Fruit fly (Drosophila melanogaster) whole organism, embryonic: ENCODE data around the gene CG17109.

Experiments
- CG10274 ChIP-seq: fragments of 200-800 bp; sonication (Bioruptor generic); optimal IDR thresholded peaks from 3 replicates; lab custom pipeline; 2017; ENCODE audit warnings: missing biosample characterization, mild to moderate bottlenecking, missing genetic modification characterization
- CG10321 ChIP-seq: fragments of 200-800 bp; sonication (Bioruptor generic); IDR thresholded peaks from 2 replicates; pipeline ENCODE4 v1.3.6; 2022; ENCODE audit warnings: missing biosample characterization, missing genetic modification characterization
- CG12299 ChIP-seq: fragments of 200-800 bp; sonication (Bioruptor generic); optimal IDR thresholded peaks from 2 replicates; lab custom pipeline; 2018; ENCODE audit warnings: missing biosample characterization, mild to moderate bottlenecking, missing genetic modification characterization
- CG12744 ChIP-seq: fragments of 200-800 bp; sonication (Bioruptor generic); optimal IDR thresholded peaks from 2 replicates; lab custom pipeline; 2016; ENCODE audit warnings: missing biosample characterization, missing genetic modification characterization
- CG12942 ChIP-seq: fragments of 200-800 bp; sonication (Bioruptor generic); optimal IDR thresholded peaks from 3 replicates; lab custom pipeline; 2016; ENCODE audit warnings: missing biosample characterization, missing genetic modification characterization
- CG13624 ChIP-seq: fragments of 200-800 bp; sonication (Bioruptor generic); optimal IDR thresholded peaks from 2 replicates; lab custom pipeline; 2016; ENCODE audit warnings: missing biosample characterization, missing genetic modification characterization
- CG1603 ChIP-seq: fragments of 200-800 bp; sonication (Bioruptor generic); optimal IDR thresholded peaks from 2 replicates; lab custom pipeline; 2019; ENCODE audit warnings: missing biosample characterization, mild to moderate bottlenecking, missing genetic modification characterization, moderate library complexity
- CG2678 ChIP-seq: fragments of 200-800 bp; sonication (Bioruptor generic); optimal IDR thresholded peaks from 3 replicates; lab custom pipeline; 2019; ENCODE audit warnings: missing biosample characterization, mild to moderate bottlenecking, missing genetic modification characterization, moderate library complexity
- CG32532 ChIP-seq: fragments of 200-800 bp; sonication (Bioruptor generic); IDR thresholded peaks from 2 replicates; pipeline ENCODE4 v1.3.6; 2022; ENCODE audit warnings: missing biosample characterization, missing genetic modification characterization
- CG32767 ChIP-seq: fragments of 200-800 bp; sonication (Bioruptor generic); IDR thresholded peaks from 2 replicates; pipeline ENCODE4 v1.3.6; 2022; ENCODE audit warnings: missing biosample characterization, missing genetic modification characterization
- CG4282 ChIP-seq: fragments of 200-800 bp; sonication (Bioruptor generic); optimal IDR thresholded peaks from 2 replicates; lab custom pipeline; 2016; ENCODE audit warnings: missing biosample characterization, missing genetic modification characterization
- CG4404 ChIP-seq: fragments of 200-800 bp; sonication (Bioruptor generic); IDR thresholded peaks from 2 replicates; pipeline ENCODE4 v1.3.6; 2022; ENCODE audit warnings: missing biosample characterization, missing genetic modification characterization
- CG7963 ChIP-seq: fragments of 200-800 bp; sonication (Bioruptor generic); IDR thresholded peaks from 3 replicates; pipeline ENCODE4 v1.3.6; 2022; ENCODE audit warnings: missing biosample characterization, missing genetic modification characterization; ENCODE audit not compliant: partially characterized antibody
- CG9817 ChIP-seq: fragments of 200-800 bp; sonication (Bioruptor generic); optimal IDR thresholded peaks from 2 replicates; lab custom pipeline; 2018; ENCODE audit warnings: missing biosample characterization, mild to moderate bottlenecking, missing genetic modification characterization, moderate library complexity
- CTCF ChIP-seq: fragments of 200-800 bp; sonication (Bioruptor generic); optimal IDR thresholded peaks from 2 replicates; lab custom pipeline; 2017; ENCODE audit warnings: missing biosample characterization, mild to moderate bottlenecking, missing genetic modification characterization, moderate library complexity
- D19B ChIP-seq: fragments of 200-800 bp; sonication (Bioruptor generic); optimal IDR thresholded peaks from 2 replicates; lab custom pipeline; 2017; ENCODE audit warnings: missing biosample characterization, mild to moderate bottlenecking, missing genetic modification characterization
- Dbx ChIP-seq: fragments of 200-800 bp; sonication (Bioruptor generic); IDR thresholded peaks from 3 replicates; pipeline ENCODE4 v1.3.6; 2022; ENCODE audit warnings: missing biosample characterization, missing genetic modification characterization
- Dp ChIP-seq: fragments of 200-800 bp; sonication (Bioruptor generic); optimal IDR thresholded peaks from 2 replicates; lab custom pipeline; 2018; ENCODE audit warnings: missing biosample characterization, mild to moderate bottlenecking, missing genetic modification characterization, moderate library complexity
- Dref ChIP-seq: fragments of 200-800 bp; sonication (Bioruptor generic); IDR thresholded peaks from 2 replicates; pipeline ENCODE4 v1.3.6; 2022; ENCODE audit warnings: missing biosample characterization, missing genetic modification characterization
- Drgx ChIP-seq: fragments of 200-800 bp; sonication (Bioruptor generic); IDR thresholded peaks from 2 replicates; pipeline ENCODE4 v1.3.6; 2022; ENCODE audit warnings: missing biosample characterization, missing genetic modification characterization
- ERR ChIP-seq: fragments of 200-800 bp; sonication (Bioruptor generic); optimal IDR thresholded peaks from 2 replicates; lab custom pipeline; 2016; ENCODE audit warnings: missing biosample characterization, missing genetic modification characterization
- Hmx ChIP-seq: fragments of 200-800 bp; sonication (Bioruptor generic); optimal IDR thresholded peaks from 2 replicates; lab custom pipeline; 2016; ENCODE audit warnings: missing biosample characterization, missing genetic modification characterization
- Hr3 ChIP-seq: fragments of 200-800 bp; sonication (Bioruptor generic); optimal IDR thresholded peaks from 3 replicates; lab custom pipeline; 2016; ENCODE audit warnings: missing biosample characterization, missing genetic modification characterization
- Hr51 ChIP-seq, 2 experiments: fragments of 200-800 bp; sonication (Bioruptor generic); optimal IDR thresholded peaks; 2 replicates in 1 of 2; 3 replicates in 1 of 2; lab custom pipeline; 2016 to 2018; ENCODE audit warnings: missing biosample characterization in 2 of 2, missing genetic modification characterization in 2 of 2, mild to moderate bottlenecking in 1 of 2, moderate library complexity in 1 of 2
- NC2α ChIP-seq: fragments of 200-800 bp; sonication (Bioruptor generic); optimal IDR thresholded peaks from 2 replicates; lab custom pipeline; 2016; ENCODE audit warnings: missing biosample characterization, missing genetic modification characterization
- Nf-YC ChIP-seq: fragments of 200-800 bp; optimal IDR thresholded peaks from 3 replicates; lab custom pipeline; 2019; ENCODE audit warnings: missing biosample characterization, mild to moderate bottlenecking, missing genetic modification characterization, moderate library complexity
- Scr ChIP-seq: fragments of 200-800 bp; sonication (Bioruptor generic); IDR thresholded peaks from 2 replicates; pipeline ENCODE4 v1.3.6; 2022; ENCODE audit warnings: missing biosample characterization, missing genetic modification characterization; ENCODE audit not compliant: partially characterized antibody
- Side ChIP-seq: fragments of 200-800 bp; sonication (Bioruptor generic); optimal IDR thresholded peaks from 2 replicates; lab custom pipeline; 2016; ENCODE audit warnings: missing biosample characterization, missing genetic modification characterization
- ap ChIP-seq: fragments of 200-800 bp; sonication (Bioruptor generic); IDR thresholded peaks from 2 replicates; pipeline ENCODE4 v1.3.6; 2022; ENCODE audit warnings: missing biosample characterization, missing genetic modification characterization
- ase ChIP-seq: fragments of 200-800 bp; sonication (Bioruptor generic); IDR thresholded peaks from 3 replicates; pipeline ENCODE4 v1.3.6; 2022; ENCODE audit warnings: missing biosample characterization, missing genetic modification characterization
- az2 ChIP-seq: fragments of 200-800 bp; sonication (Bioruptor generic); optimal IDR thresholded peaks from 3 replicates; lab custom pipeline; 2016; ENCODE audit warnings: missing biosample characterization, missing genetic modification characterization
- chif ChIP-seq, 2 experiments: fragments of 200-800 bp; sonication (Bioruptor generic); optimal IDR thresholded peaks; 3 replicates each; lab custom pipeline; 2016; ENCODE audit warnings: missing biosample characterization in 2 of 2, missing genetic modification characterization in 2 of 2
- fu2 ChIP-seq: fragments of 200-800 bp; sonication (Bioruptor generic); optimal IDR thresholded peaks from 2 replicates; lab custom pipeline; 2016; ENCODE audit warnings: missing biosample characterization, missing genetic modification characterization
- gcm2 ChIP-seq: fragments of 200-800 bp; sonication (Bioruptor generic); optimal IDR thresholded peaks from 2 replicates; lab custom pipeline; 2016; ENCODE audit warnings: missing biosample characterization, missing genetic modification characterization
- gem ChIP-seq: fragments of 200-800 bp; sonication (Bioruptor generic); optimal IDR thresholded peaks from 2 replicates; lab custom pipeline; 2019; ENCODE audit warnings: missing biosample characterization, mild to moderate bottlenecking, missing genetic modification characterization, moderate library complexity
- hb ChIP-seq: fragments of 200-800 bp; sonication (Bioruptor generic); IDR thresholded peaks from 3 replicates; pipeline ENCODE4 v1.3.6; 2022; ENCODE audit warnings: missing biosample characterization, missing genetic modification characterization; ENCODE audit not compliant: partially characterized antibody
- kah ChIP-seq: fragments of 200-800 bp; sonication (Bioruptor generic); optimal IDR thresholded peaks from 2 replicates; lab custom pipeline; 2018; ENCODE audit warnings: missing biosample characterization, mild to moderate bottlenecking, missing genetic modification characterization
- nerfin-1 ChIP-seq: fragments of 200-800 bp; sonication (Bioruptor generic); optimal IDR thresholded peaks from 3 replicates; lab custom pipeline; 2019; ENCODE audit warnings: missing biosample characterization, mild to moderate bottlenecking, missing genetic modification characterization, moderate library complexity
- odd ChIP-seq: fragments of 200-800 bp; sonication (Bioruptor generic); optimal IDR thresholded peaks from 2 replicates; lab custom pipeline; 2017; ENCODE audit warnings: missing biosample characterization, mild to moderate bottlenecking, missing genetic modification characterization
- pum ChIP-seq: fragments of 200-800 bp; sonication (Bioruptor generic); optimal IDR thresholded peaks from 2 replicates; lab custom pipeline; 2016; ENCODE audit warnings: missing biosample characterization, missing genetic modification characterization
- repo ChIP-seq: fragments of 200-800 bp; sonication (Bioruptor generic); optimal IDR thresholded peaks from 2 replicates; lab custom pipeline; 2016; ENCODE audit warnings: missing biosample characterization, missing genetic modification characterization
- row ChIP-seq: fragments of 200-800 bp; sonication (Bioruptor generic); IDR thresholded peaks from 3 replicates; pipeline ENCODE4 v1.3.6; 2022; ENCODE audit warnings: missing biosample characterization, missing genetic modification characterization
- sc ChIP-seq, 3 experiments: fragments of >200 bp in 2 of 3; fragments of 200-800 bp in 1 of 3; sonication (Bioruptor generic) in 1 of 3; optimal IDR thresholded peaks; 2 replicates in 2 of 3; 3 replicates in 1 of 3; lab custom pipeline; 2017; ENCODE audit warnings: mild to moderate bottlenecking in 1 of 3, missing biosample characterization in 1 of 3, missing genetic modification characterization in 1 of 3, missing genetic modification reagents in 1 of 3
- schlank ChIP-seq: fragments of 200-800 bp; sonication (Bioruptor generic); optimal IDR thresholded peaks from 2 replicates; lab custom pipeline; 2018; ENCODE audit warnings: missing biosample characterization, mild to moderate bottlenecking, missing genetic modification characterization
- sens ChIP-seq: fragments of 200-800 bp; sonication (Bioruptor generic); peaks from one replicate; lab custom pipeline; 2016; ENCODE audit warnings: missing biosample characterization, missing genetic modification characterization
- so ChIP-seq: fragments of 200-800 bp; sonication (Bioruptor generic); IDR thresholded peaks from 3 replicates; pipeline ENCODE4 v1.3.6; 2022; ENCODE audit warnings: missing biosample characterization, missing genetic modification characterization
- stc ChIP-seq: fragments of 200-800 bp; sonication (Bioruptor generic); IDR thresholded peaks from 2 replicates; pipeline ENCODE4 v1.3.6; 2022; ENCODE audit warnings: missing biosample characterization, missing genetic modification characterization
- sug ChIP-seq: fragments of 200-800 bp; optimal IDR thresholded peaks from 2 replicates; lab custom pipeline; 2019; ENCODE audit warnings: missing biosample characterization, mild to moderate bottlenecking, missing genetic modification characterization, moderate library complexity
- tin ChIP-seq: fragments of 200-800 bp; sonication (Bioruptor generic); optimal IDR thresholded peaks from 3 replicates; lab custom pipeline; 2016; ENCODE audit warnings: missing biosample characterization, missing genetic modification characterization
- wor ChIP-seq: fragments of 200-800 bp; sonication (Bioruptor generic); IDR thresholded peaks from 2 replicates; pipeline ENCODE4 v1.3.6; 2022; ENCODE audit warnings: missing biosample characterization, missing genetic modification characterization
- zfh1 ChIP-seq: fragments of 200-800 bp; sonication (Bioruptor generic); IDR thresholded peaks from 3 replicates; pipeline ENCODE4 v1.3.6; 2022; ENCODE audit warnings: missing biosample characterization, missing genetic modification characterization

Gene CG17109

DNA sequence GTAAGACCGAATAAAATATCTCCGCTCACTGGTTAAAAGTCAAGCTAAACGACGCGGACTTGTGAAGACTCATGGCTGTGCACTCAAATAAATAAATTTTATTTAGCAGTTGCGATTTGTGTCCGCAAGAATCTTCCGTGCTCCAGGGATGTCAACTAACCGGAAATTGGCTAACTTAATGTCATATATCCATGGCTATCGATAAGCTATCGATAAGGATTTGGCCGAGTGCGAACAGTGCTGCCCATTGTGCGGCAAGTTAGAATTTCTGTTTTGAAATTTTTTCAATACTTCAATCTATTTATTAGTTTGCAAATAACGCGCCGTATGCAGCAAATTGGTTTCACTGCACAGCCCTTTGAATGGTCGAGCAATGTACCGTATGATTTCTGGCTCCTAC lies 41.6 kb upstream of the CG17109 start, which contains the start of gene p53 (continued):
- TF ChIP-seq CG10274 (GFP tag; lab: Kevin White, UChicago), result peak; percentile 70
- peak; percentile 40 for TF ChIP-seq kah (GFP tag; lab: Kevin White, UChicago)
- peak; percentile 37; the same call in 1 of the 2 replicates for TF ChIP-seq ap (GFP tag; lab: Robert Waterston, UW)
- no peak for TF ChIP-seq CG12299 (tag; lab: Kevin White, UChicago)
- TF ChIP-seq CG2678, result peak; percentile 55
- peak; percentile 74 for TF ChIP-seq schlank (tag; lab: Kevin White, UChicago)
- TF ChIP-seq CG4404 (GFP tag; lab: Robert Waterston, UW), result no peak
- TF ChIP-seq repo (GFP tag; lab: Kevin White, UChicago), result peak; percentile 63
- no peak for TF ChIP-seq Drgx (GFP tag; lab: Robert Waterston, UW)
- TF ChIP-seq Hmx (GFP tag; lab: Kevin White, UChicago), result no peak
- TF ChIP-seq sug, result peak; percentile 57
- TF ChIP-seq so (GFP tag; lab: Robert Waterston, UW), result no peak
- peak; percentile 32 for TF ChIP-seq ERR (GFP tag; lab: Kevin White, UChicago)
- TF ChIP-seq chif (GFP tag; optimal IDR thresholded peaks at IDR 0.05; lab: Kevin White, UChicago), result peak; percentile 48 to 79
- TF ChIP-seq wor (GFP tag; lab: Robert Waterston, UW), result no peak
- TF ChIP-seq stc (GFP tag; lab: Robert Waterston, UW), result peak; percentile 76
- TF ChIP-seq CG13624, result peak; percentile 84
- peak; percentile 40 for TF ChIP-seq pum (GFP tag; lab: Kevin White, UChicago)
- peak; percentile 31 for TF ChIP-seq az2 (GFP tag; lab: Kevin White, UChicago)
- TF ChIP-seq Nf-YC (tag; lab: Kevin White, UChicago), result peak; percentile 18
- TF ChIP-seq tin (GFP tag; lab: Kevin White, UChicago), result peak; percentile 66
- TF ChIP-seq CG10321 (GFP tag; lab: Robert Waterston, UW), result peak; percentile 46; the same call in 1 of the 2 replicates
- TF ChIP-seq Dref (GFP tag; lab: Robert Waterston, UW), result peak; percentile 88
- peak; percentile 72 for TF ChIP-seq Scr (GFP tag; lab: Robert Waterston, UW)
- 0 out of 2 replicates have a peak, but pooled peaks have one; percentile 43 for TF ChIP-seq CG32767 (GFP tag; lab: Robert Waterston, UW)
- TF ChIP-seq Dp (GFP tag; lab: Kevin White, UChicago), result peak; percentile 84
- TF ChIP-seq row (GFP tag; lab: Robert Waterston, UW), result peak; percentile 55
- peak; percentile 74 for TF ChIP-seq odd (GFP tag; lab: Kevin White, UChicago)
- peak; percentile 49 to 61 for TF ChIP-seq Hr51 (GFP tag; optimal IDR thresholded peaks at IDR 0.05; lab: Kevin White, UChicago)
- peak; percentile 76 for TF ChIP-seq zfh1 (GFP tag; lab: Robert Waterston, UW)
- TF ChIP-seq D19B (GFP tag; lab: Kevin White, UChicago), result peak; percentile 64
- peak; percentile 71 for TF ChIP-seq Side
- TF ChIP-seq Hr3 (GFP tag; lab: Kevin White, UChicago), result peak; percentile 50
- TF ChIP-seq CG32532 (GFP tag; lab: Robert Waterston, UW), result peak; percentile 80
- peak; percentile 53; the same call in 1 of the 3 replicates for TF ChIP-seq ase (GFP tag; lab: Robert Waterston, UW)
- TF ChIP-seq CG12744, result peak; percentile 78
- no peak for TF ChIP-seq gem (tag; lab: Kevin White, UChicago)
- TF ChIP-seq gcm2, result peak; percentile 71
- TF ChIP-seq fu2 (GFP tag; lab: Kevin White, UChicago), result peak; percentile 60
- TF ChIP-seq sc (optimal IDR thresholded peaks at IDR 0.05; lab: Kevin White, UChicago), result no peak
- peak; percentile 64 for TF ChIP-seq sc (GFP tag; optimal IDR thresholded peaks at IDR 0.05; lab: Kevin White, UChicago)
- TF ChIP-seq hb (GFP tag; lab: Robert Waterston, UW), result peak; percentile 75; the same call in 2 of the 3 replicates
- TF ChIP-seq CTCF (GFP tag; lab: Kevin White, UChicago), result peak; percentile 54
- TF ChIP-seq Dbx, result peak; percentile 81; the same call in 2 of the 3 replicates
- TF ChIP-seq CG4282 (GFP tag; lab: Kevin White, UChicago), result peak; percentile 30
- TF ChIP-seq CG9817 (tag; lab: Kevin White, UChicago), result peak; percentile 66
- TF ChIP-seq CG12942 (GFP tag; lab: Kevin White, UChicago), result peak; percentile 43
- TF ChIP-seq NC2α (GFP tag; lab: Kevin White, UChicago), result peak; percentile 32
- TF ChIP-seq CG1603 (tag; lab: Kevin White, UChicago), result no peak
- peak; percentile 92 for TF ChIP-seq sens (GFP tag; lab: Kevin White, UChicago)
- TF ChIP-seq nerfin-1 (tag; lab: Kevin White, UChicago), result peak; percentile 51
- TF ChIP-seq CG7963, result peak; percentile 44; the same call in 1 of the 3 replicates
